Fruit fly (Drosophila melanogaster): ENCODE measurements around the gene CG31668.

CG31668 gene

DNA sequence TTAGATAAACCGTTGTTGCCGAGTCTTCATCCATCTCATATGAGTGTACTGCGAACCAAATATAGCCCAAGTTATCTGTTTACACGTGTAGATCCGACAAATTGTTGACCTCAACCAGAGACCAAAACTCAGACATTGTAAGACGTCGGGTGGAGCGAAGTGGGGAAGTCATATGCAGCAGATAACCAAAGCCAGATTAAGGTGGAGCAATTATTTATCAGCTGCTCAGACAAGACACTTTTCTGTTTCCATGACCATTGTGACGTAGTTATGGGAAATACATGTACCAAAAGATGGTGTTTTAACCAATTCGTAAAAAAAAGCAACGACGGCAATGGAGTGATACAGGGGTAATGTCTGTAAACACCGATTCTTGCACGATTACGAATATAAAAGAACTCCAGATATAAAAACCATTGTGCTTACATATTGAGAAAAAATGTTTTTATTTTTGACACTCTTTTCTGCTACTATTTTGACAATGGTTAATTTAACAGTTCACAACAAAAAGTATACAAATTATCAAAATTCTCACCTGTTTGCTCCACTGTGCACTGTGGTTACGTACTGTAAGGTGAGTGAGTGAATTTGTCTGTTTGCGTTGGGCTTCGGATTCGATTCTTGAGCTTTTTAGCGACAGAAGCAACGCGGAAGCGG is 28.5 kb downstream of the CG31668 start (continued):
- TF ChIP-seq CG17568 (GFP tag; optimal IDR thresholded peaks at IDR 0.05) (no peak), NC2β (GFP tag; optimal IDR thresholded peaks at IDR 0.05) (peak; percentile 5), Chrac-16 (GFP tag; optimal IDR thresholded peaks at IDR 0.05) (no peak), H2.0 (GFP tag; IDR thresholded peaks at IDR 0.05) (0 out of 2 replicates have a peak, but pooled peaks have one; percentile 17), ind (GFP tag; optimal IDR thresholded peaks at IDR 0.05) (peak; percentile 53), CG17328 (GFP tag; IDR thresholded peaks at IDR 0.05) (peak; percentile 53; the same call in 1 of the 2 replicates), Awh (GFP tag; IDR thresholded peaks at IDR 0.05) (no peak), Side (GFP tag; optimal IDR thresholded peaks at IDR 0.05) (peak; percentile 9), sens-2 (GFP tag; IDR thresholded peaks at IDR 0.05) (no peak), CG10654 (GFP tag; optimal IDR thresholded peaks at IDR 0.05) (peak; percentile 34), Hsf (GFP tag; optimal IDR thresholded peaks at IDR 0.05) (peak; percentile 59), luna (GFP tag; optimal IDR thresholded peaks at IDR 0.05) (no peak), CG11398 (GFP tag; optimal IDR thresholded peaks at IDR 0.05) (no peak), twi (tag; optimal IDR thresholded peaks at IDR 0.05) (no peak), zfh2 (GFP tag; optimal IDR thresholded peaks at IDR 0.05) (peak; percentile 40), row (GFP tag; IDR thresholded peaks at IDR 0.05) (peak; percentile 68), CG6272 (GFP tag; IDR thresholded peaks at IDR 0.05) (no peak), fd3F (GFP tag; optimal IDR thresholded peaks at IDR 0.05) (peak; percentile 0), Sry-δ (GFP tag; optimal IDR thresholded peaks at IDR 0.05) (no peak), CG14860 (GFP tag; IDR thresholded peaks at IDR 0.05; ENCODE audit: partially characterized antibody) (no peak), pum (GFP tag; optimal IDR thresholded peaks at IDR 0.05) (no peak), sens (GFP tag) (peak; percentile 80), yki (optimal IDR thresholded peaks at IDR 0.05) (no peak), pros (GFP tag; optimal IDR thresholded peaks at IDR 0.05) (peak; percentile 6), gro (GFP tag; optimal IDR thresholded peaks at IDR 0.05) (peak; percentile 62), vfl (GFP tag; optimal IDR thresholded peaks at IDR 0.05) (peak; percentile 30), CG33213 (GFP tag; optimal IDR thresholded peaks at IDR 0.05) (no peak), CG10543 (GFP tag; optimal IDR thresholded peaks at IDR 0.05) (peak; percentile 16), gcm (GFP tag; optimal IDR thresholded peaks at IDR 0.05) (no peak), CG1603 (tag; optimal IDR thresholded peaks at IDR 0.05) (peak; percentile 24), gt (GFP tag; IDR thresholded peaks at IDR 0.05) (no peak), CG12155 (GFP tag; optimal IDR thresholded peaks at IDR 0.05) (peak; percentile 42), CG2889 (GFP tag; IDR thresholded peaks at IDR 0.05) (no peak), Nf-YB (GFP tag; optimal IDR thresholded peaks at IDR 0.05) (no peak), Dek (tag; optimal IDR thresholded peaks at IDR 0.05) (peak; percentile 35), CG7786 (GFP tag; optimal IDR thresholded peaks at IDR 0.05) (peak; percentile 54), Stat92E (GFP tag; optimal IDR thresholded peaks at IDR 0.05) (peak in 1 of 3 experiments; percentile 46), CG17802 (tag; optimal IDR thresholded peaks at IDR 0.05) (no peak), CG8944 (GFP tag; optimal IDR thresholded peaks at IDR 0.05) (peak; percentile 35), ac (GFP tag; optimal IDR thresholded peaks at IDR 0.05) (no peak), abd-A (tag; optimal IDR thresholded peaks at IDR 0.05) (no peak), Dfd (GFP tag; optimal IDR thresholded peaks at IDR 0.05) (no peak), tin (GFP tag; optimal IDR thresholded peaks at IDR 0.05) (no peak), Lpt (GFP tag; optimal IDR thresholded peaks at IDR 0.05) (no peak), gcm2 (GFP tag; optimal IDR thresholded peaks at IDR 0.05) (peak; percentile 64), gsb-n (tag; optimal IDR thresholded peaks at IDR 0.05) (no peak), CG2875 (GFP tag; optimal IDR thresholded peaks at IDR 0.05) (no peak), lmd (GFP tag; IDR thresholded peaks at IDR 0.05) (peak; percentile 55), CG3847 (GFP tag; IDR thresholded peaks at IDR 0.05) (0 out of 2 replicates have a peak, but pooled peaks have one; percentile 29), CG8924 (tag; optimal IDR thresholded peaks at IDR 0.05) (no peak), Hr3 (GFP tag; optimal IDR thresholded peaks at IDR 0.05) (no peak), usp (GFP tag; optimal IDR thresholded peaks at IDR 0.05) (no peak)
